Fruit fly (Drosophila melanogaster) whole organism, prepupa: Measurements from ENCODE around the gene unc80.

ENCODE experiments used
- Hr39 ChIP-seq: fragments of 200-800 bp; sonication (Bioruptor generic); optimal IDR thresholded peaks from 2 replicates; lab custom pipeline; 2016; ENCODE audit warnings: missing biosample characterization, missing genetic modification characterization
- esn ChIP-seq: fragments of 200-800 bp; sonication (Bioruptor generic); optimal IDR thresholded peaks from 2 replicates; lab custom pipeline; 2016; ENCODE audit warnings: missing biosample characterization, mild to moderate bottlenecking, missing genetic modification characterization, moderate library complexity

DNA sequence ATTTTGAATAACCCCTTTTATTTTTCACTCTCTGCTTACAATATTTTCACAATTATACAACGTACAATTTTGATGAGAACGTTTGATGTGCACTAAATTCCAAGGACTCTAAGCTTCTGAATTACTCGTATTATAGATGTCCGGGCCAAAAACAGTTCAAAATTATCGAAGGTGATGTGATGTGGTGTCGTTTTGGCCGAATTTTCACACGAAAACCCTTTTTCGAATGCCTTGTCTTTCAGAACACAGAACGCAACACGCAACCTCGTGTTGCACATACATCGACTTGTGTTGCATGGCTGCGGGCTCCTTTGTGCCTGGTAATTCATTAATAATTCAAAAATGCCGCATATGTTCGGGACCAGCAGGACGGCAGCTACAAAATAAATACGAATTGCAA is 25.8 kb downstream of the unc80 start, which contains the start of gene CG31055:
- TF ChIP-seq Hr39 (GFP tag; lab: Kevin White, UChicago) = no peak
- no peak for TF ChIP-seq esn
